Worm (Caenorhabditis elegans) whole organism, L4 larva: ENCODE measurements around the gene rif-1.1.

Source experiments
- ceh-28 ChIP-seq: fragments of 150-350 bp; optimal IDR thresholded peaks from 2 replicates; lab custom pipeline; 2014; ENCODE audit warnings: missing biosample characterization, missing genetic modification reagents, missing genetic modification characterization
- skn-1 ChIP-seq: fragments of 150-350 bp; optimal IDR thresholded peaks from 2 replicates; lab custom pipeline; 2014; ENCODE audit warnings: missing biosample characterization, missing genetic modification characterization
- snpc-4 ChIP-seq: fragments of 150-350 bp; optimal IDR thresholded peaks from 2 replicates; lab custom pipeline; 2014; ENCODE audit warnings: missing biosample characterization, missing genetic modification characterization

- TF ChIP-seq skn-1 (tag; lab: Kevin White, UChicago) (no peak), ceh-28 (tag; lab: Kevin White, UChicago) (no peak), snpc-4 (no peak)
Measured at ce11 chrIV:17463108-17463608, 2.1 kb upstream of the rif-1.1 start, which contains the start of gene F11E6.10.
